Fruit fly (Drosophila melanogaster) whole organism, embryonic: ENCODE data around the gene Eip93F.

Experiments
- Atf3 ChIP-seq: fragments of 200-800 bp; sonication (Bioruptor generic); optimal IDR thresholded peaks from 3 replicates; lab custom pipeline; 2016; ENCODE audit warnings: missing biosample characterization, missing genetic modification characterization
- CG8944 ChIP-seq: fragments of 200-800 bp; sonication (Bioruptor generic); optimal IDR thresholded peaks from 3 replicates; lab custom pipeline; 2016; ENCODE audit warnings: missing biosample characterization, missing genetic modification characterization
- Fer3 ChIP-seq: fragments of 200-800 bp; sonication (Bioruptor generic); optimal IDR thresholded peaks from 2 replicates; lab custom pipeline; 2018; ENCODE audit warnings: missing biosample characterization, mild to moderate bottlenecking, missing genetic modification characterization, moderate library complexity
- Scr ChIP-seq: fragments of 200-800 bp; sonication (Bioruptor generic); IDR thresholded peaks from 2 replicates; pipeline ENCODE4 v1.3.6; 2022; ENCODE audit warnings: missing biosample characterization, missing genetic modification characterization; ENCODE audit not compliant: partially characterized antibody
- otp ChIP-seq: fragments of 200-800 bp; sonication (Bioruptor generic); IDR thresholded peaks from 3 replicates; pipeline ENCODE4, ENCODE4 v1.3.6; 2022; ENCODE audit warnings: missing biosample characterization, missing genetic modification characterization
- phol ChIP-seq: fragments of 200-800 bp; sonication (Bioruptor generic); optimal IDR thresholded peaks from 3 replicates; lab custom pipeline; 2018; ENCODE audit warnings: missing biosample characterization, mild to moderate bottlenecking, missing genetic modification characterization, moderate library complexity
- sc ChIP-seq, 3 experiments: fragments of >200 bp in 2 of 3; fragments of 200-800 bp in 1 of 3; sonication (Bioruptor generic) in 1 of 3; optimal IDR thresholded peaks; 2 replicates in 2 of 3; 3 replicates in 1 of 3; lab custom pipeline; 2017; ENCODE audit warnings: mild to moderate bottlenecking in 1 of 3, missing biosample characterization in 1 of 3, missing genetic modification characterization in 1 of 3, missing genetic modification reagents in 1 of 3

DNA sequence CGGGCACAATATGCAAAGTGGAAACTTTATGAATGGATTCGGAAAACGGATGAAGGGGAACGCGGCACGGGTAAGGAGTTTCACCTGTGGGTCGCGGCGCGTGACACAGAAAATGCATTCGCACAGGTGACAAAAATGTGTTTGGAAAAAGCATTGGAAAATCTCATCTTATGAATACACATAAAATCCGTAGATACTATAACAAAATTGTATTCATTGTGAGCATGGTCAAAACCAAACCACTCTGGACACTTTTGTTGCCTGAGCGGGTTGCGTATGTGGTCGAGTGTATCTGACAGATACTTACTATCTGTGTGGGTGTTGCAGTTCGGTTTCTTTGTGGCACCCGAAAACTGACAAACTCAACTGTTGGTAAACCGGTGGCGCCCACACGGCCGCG is 90.6 kb downstream of the Eip93F start:
- TF ChIP-seq phol (peak; percentile 39), Fer3 (no peak), Atf3 (no peak), CG8944 (GFP tag; lab: Kevin White, UChicago) (peak; percentile 10), sc (optimal IDR thresholded peaks at IDR 0.05; lab: Kevin White, UChicago) (no peak), sc (GFP tag; optimal IDR thresholded peaks at IDR 0.05; lab: Kevin White, UChicago) (no peak), Scr (GFP tag; lab: Robert Waterston, UW) (no peak), otp (GFP tag; lab: Robert Waterston, UW) (peak; percentile 68; the same call in 1 of the 3 replicates)
